Fruit fly (Drosophila melanogaster) whole organism, wandering third instar larva: Measurements from ENCODE around the gene fru.

Experiments used
- Abd-B ChIP-seq: fragments of >200 bp; optimal IDR thresholded peaks from 2 replicates; lab custom pipeline; 2017; ENCODE audit warnings: missing biosample characterization, missing genetic modification characterization
- CG32264 ChIP-seq: fragments of 200-800 bp; sonication (Bioruptor generic); optimal IDR thresholded peaks from 2 replicates; lab custom pipeline; 2016; ENCODE audit warnings: missing biosample characterization, missing genetic modification characterization
- CG9705 ChIP-seq: fragments of 200-800 bp; sonication (Bioruptor generic); optimal IDR thresholded peaks from 2 replicates; lab custom pipeline; 2018; ENCODE audit warnings: missing biosample characterization, mild to moderate bottlenecking, missing genetic modification characterization
- Dfd ChIP-seq: fragments of >200 bp; optimal IDR thresholded peaks from 2 replicates; lab custom pipeline; 2017; ENCODE audit warnings: missing biosample characterization, missing genetic modification characterization
- Dif ChIP-seq: fragments of 200-275, 200-300 bp; sonication (Bioruptor generic); optimal IDR thresholded peaks from 2 replicates; lab custom pipeline; 2018; ENCODE audit warnings: missing biosample characterization, missing genetic modification characterization; ENCODE audit not compliant: partially characterized antibody
- HLH106 ChIP-seq: fragments of 200-800 bp; optimal IDR thresholded peaks from 3 replicates; lab custom pipeline; 2019; ENCODE audit warnings: missing biosample characterization, mild to moderate bottlenecking, missing genetic modification characterization, moderate library complexity
- Hr78 ChIP-seq: fragments of >200 bp; optimal IDR thresholded peaks from 2 replicates; lab custom pipeline; 2017; ENCODE audit warnings: missing biosample characterization, missing genetic modification characterization
- Hr83 ChIP-seq: fragments of 200-300 bp; sonication (Bioruptor generic); optimal IDR thresholded peaks from 2 replicates; lab custom pipeline; 2016; ENCODE audit warnings: missing biosample characterization, mild to moderate bottlenecking, missing genetic modification characterization, moderate library complexity; ENCODE audit not compliant: poor library complexity, severe bottlenecking
- Jra ChIP-seq: sonication (Bioruptor generic); optimal IDR thresholded peaks from 2 replicates; lab custom pipeline; 2016; ENCODE audit warnings: missing biosample characterization, missing genetic modification characterization
- Myc ChIP-seq: fragments of >200 bp; optimal IDR thresholded peaks from 2 replicates; lab custom pipeline; 2017
- N ChIP-seq: fragments of >200 bp; optimal IDR thresholded peaks from 2 replicates; lab custom pipeline; 2018; ENCODE audit warnings: missing biosample characterization, missing external identifiers, missing genetic modification characterization
- Rel ChIP-seq, 2 experiments: fragments of 200-800 bp; sonication (Bioruptor generic) in 1 of 2; optimal IDR thresholded peaks; 2 replicates in 1 of 2; 3 replicates in 1 of 2; lab custom pipeline; 2016 to 2019; ENCODE audit warnings: mild to moderate bottlenecking in 2 of 2, missing biosample characterization in 2 of 2, missing genetic modification characterization in 2 of 2, moderate library complexity in 1 of 2
- Sp1 ChIP-seq: fragments of 200-800 bp; sonication (Bioruptor generic); optimal IDR thresholded peaks from 3 replicates; lab custom pipeline; 2019; ENCODE audit warnings: missing biosample characterization, mild to moderate bottlenecking, missing genetic modification characterization, moderate library complexity
- Vsx2 ChIP-seq: fragments of 200-300, 225-300 bp; sonication (Bioruptor generic); optimal IDR thresholded peaks from 2 replicates; lab custom pipeline; 2018; ENCODE audit warnings: missing biosample characterization, missing genetic modification characterization; ENCODE audit not compliant: partially characterized antibody
- brk ChIP-seq: fragments of 200-800 bp; sonication (Bioruptor generic); optimal IDR thresholded peaks from 2 replicates; lab custom pipeline; 2016; ENCODE audit warnings: missing biosample characterization, mild to moderate bottlenecking, missing genetic modification characterization
- dl ChIP-seq, 2 experiments: fragments of 175-275, 200-275 bp in 1 of 2; fragments of 200-275 bp in 1 of 2; sonication (Bioruptor generic); optimal IDR thresholded peaks; lab custom pipeline; 2018; ENCODE audit warnings: mild to moderate bottlenecking in 2 of 2, missing biosample characterization in 2 of 2, missing genetic modification characterization in 2 of 2, moderate library complexity in 2 of 2; ENCODE audit not compliant: partially characterized antibody in 2 of 2, insufficient read depth in 1 of 2
- dsf ChIP-seq: sonication (Bioruptor generic); optimal IDR thresholded peaks from 2 replicates; lab custom pipeline; 2016; ENCODE audit warnings: missing biosample characterization, missing genetic modification characterization, borderline replicate concordance
- ey ChIP-seq: fragments of 200-800 bp; sonication (Bioruptor generic); optimal IDR thresholded peaks from 2 replicates; lab custom pipeline; 2016; ENCODE audit warnings: missing biosample characterization, missing genetic modification characterization
- foxo ChIP-seq, 2 experiments: fragments of 200-800 bp; sonication (Bioruptor generic); optimal IDR thresholded peaks; 2 replicates in 1 of 2; 3 replicates in 1 of 2; lab custom pipeline; 2016 to 2017; ENCODE audit warnings: missing biosample characterization in 2 of 2, missing genetic modification characterization in 2 of 2
- fru ChIP-seq: fragments of 200-800 bp; sonication (Bioruptor generic); optimal IDR thresholded peaks from 3 replicates; lab custom pipeline; 2016; ENCODE audit warnings: missing biosample characterization, mild to moderate bottlenecking, missing genetic modification characterization
- jim ChIP-seq: fragments of 175-275, 200-325 bp; sonication (Bioruptor generic); optimal IDR thresholded peaks from 2 replicates; lab custom pipeline; 2016; ENCODE audit warnings: missing biosample characterization, mild to moderate bottlenecking, missing genetic modification characterization
- psq ChIP-seq: fragments of 200-800 bp; sonication (Bioruptor generic); optimal IDR thresholded peaks from 3 replicates; lab custom pipeline; 2017; ENCODE audit warnings: missing biosample characterization, mild to moderate bottlenecking, missing genetic modification characterization, moderate library complexity
- rgr ChIP-seq: fragments of 200-800 bp; sonication (Bioruptor generic); optimal IDR thresholded peaks from 3 replicates; lab custom pipeline; 2016; ENCODE audit warnings: missing biosample characterization, mild to moderate bottlenecking, missing genetic modification characterization
- sv ChIP-seq: fragments of 200-800 bp; sonication (Bioruptor generic); optimal IDR thresholded peaks from 3 replicates; lab custom pipeline; 2016; ENCODE audit warnings: missing biosample characterization, missing genetic modification characterization
- tai ChIP-seq: sonication (Bioruptor generic); optimal IDR thresholded peaks from 2 replicates; lab custom pipeline; 2016; ENCODE audit warnings: missing biosample characterization, missing genetic modification characterization
- woc ChIP-seq: sonication (Bioruptor generic); optimal IDR thresholded peaks from 2 replicates; lab custom pipeline; 2016; ENCODE audit warnings: missing biosample characterization, mild to moderate bottlenecking, missing genetic modification characterization

fru gene

DNA sequence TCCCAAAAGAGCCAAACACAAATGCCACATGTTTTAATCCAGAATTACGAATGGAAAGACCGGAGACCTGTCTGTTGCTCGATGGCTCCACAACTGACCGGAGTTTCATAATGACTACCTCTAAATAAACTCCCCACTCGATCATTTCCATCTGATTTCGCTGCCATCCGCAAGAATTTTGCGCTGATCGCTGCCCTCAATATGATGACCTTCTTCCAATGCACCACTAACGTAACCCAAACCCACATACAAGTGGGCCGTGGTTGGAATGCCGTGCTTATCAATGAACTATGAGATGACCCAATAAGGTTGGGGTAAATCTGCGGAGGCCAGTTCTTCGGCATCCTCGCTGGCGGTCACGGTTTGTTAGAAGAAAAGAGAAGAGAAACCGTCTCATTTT, 160.4 kb downstream of the fru start, which contains the start of gene CG14309:
TSS of gene CG14309 (minus strand) at position 101 of the 400 bp plus-strand sequence.
- TF ChIP-seq rgr (GFP tag; lab: Kevin White, UChicago) (no peak), Jra (no peak)
- TF ChIP-seq, all 38 proteins: peak for 0

DNA sequence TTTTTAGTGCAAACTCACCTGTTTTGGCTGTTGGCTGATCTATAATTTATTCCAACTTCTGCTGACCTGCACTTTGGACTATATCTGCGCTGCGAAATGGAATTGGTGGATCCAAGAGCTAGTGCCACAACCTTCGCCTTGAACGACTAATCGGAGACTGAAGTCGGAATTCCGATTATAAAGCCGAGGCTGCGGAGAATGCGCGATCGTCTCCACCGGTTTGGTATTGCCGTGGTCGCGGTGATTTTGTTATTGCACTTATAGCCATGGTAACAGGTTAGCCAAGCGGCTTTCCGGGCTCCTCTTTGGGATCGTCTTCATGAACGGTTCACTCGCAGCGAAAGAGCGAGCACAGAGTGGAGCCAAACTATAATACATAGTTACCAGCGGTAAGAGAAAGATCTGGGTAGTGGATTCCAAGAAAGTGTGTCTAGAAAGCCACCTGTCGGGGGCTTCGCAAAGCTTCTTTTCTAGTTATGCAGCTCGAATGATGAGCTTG, 164.3 kb downstream of the fru start, which contains the start of gene CG7675:
TSS of gene CG7675 (minus strand) at position 165 of the 499 bp plus-strand sequence.
- peak; percentile 15 for TF ChIP-seq Vsx2 (GFP tag; lab: Kevin White, UChicago)
- TF ChIP-seq fru (GFP tag; lab: Kevin White, UChicago) = no peak
- TF ChIP-seq Rel (GFP tag; optimal IDR thresholded peaks at IDR 0.05; lab: Kevin White, UChicago) = no peak
- TF ChIP-seq Rel (tag; optimal IDR thresholded peaks at IDR 0.05; lab: Kevin White, UChicago) = peak; percentile 22
- TF ChIP-seq rgr (GFP tag; lab: Kevin White, UChicago) = no peak
- TF ChIP-seq Abd-B (GFP tag; lab: Kevin White, UChicago) = no peak
- peak; percentile 70 for TF ChIP-seq Dif (GFP tag; lab: Kevin White, UChicago)
- TF ChIP-seq psq (GFP tag; lab: Kevin White, UChicago) = peak; percentile 62

DNA sequence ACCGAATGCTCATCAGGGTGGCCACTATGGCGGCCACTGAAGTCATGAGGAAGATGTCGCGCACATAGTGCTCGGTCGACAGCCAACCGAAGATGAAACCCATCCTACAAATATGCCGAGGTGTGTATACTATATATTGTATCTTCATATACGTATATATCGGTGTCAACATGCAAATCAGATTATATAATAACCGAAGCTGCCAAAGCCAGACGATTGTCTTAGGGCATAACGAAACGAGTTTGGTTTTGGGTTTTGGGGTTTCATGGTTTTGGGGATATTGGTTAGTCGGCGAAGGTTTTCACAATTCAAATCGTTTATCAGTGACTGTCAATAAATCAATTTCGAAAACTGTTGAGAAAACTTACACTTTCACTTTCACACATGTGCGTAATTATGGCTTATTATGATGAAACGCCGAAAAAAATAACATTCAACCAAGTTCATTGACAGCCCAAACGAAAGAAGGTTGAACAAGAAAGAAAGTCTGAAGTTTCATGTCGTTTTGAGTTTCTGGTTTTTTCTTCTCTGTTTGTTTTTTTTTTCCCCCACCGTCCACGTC, 165.1 kb downstream of the fru start:
- TF ChIP-seq brk (no peak), Dfd (no peak), Jra (no peak), jim (GFP tag; lab: Kevin White, UChicago) (no peak), dl (GFP tag; optimal IDR thresholded peaks at IDR 0.05; lab: Kevin White, UChicago; ENCODE audit: insufficient read depth in 1 of 2, partially characterized antibody in 2 of 2) (no peak), rgr (GFP tag; lab: Kevin White, UChicago) (no peak), Hr78 (no peak), Sp1 (no peak), dsf (GFP tag; lab: Kevin White, UChicago) (no peak), CG32264 (no peak)
- TF ChIP-seq, all 38 proteins: peak for 0

DNA sequence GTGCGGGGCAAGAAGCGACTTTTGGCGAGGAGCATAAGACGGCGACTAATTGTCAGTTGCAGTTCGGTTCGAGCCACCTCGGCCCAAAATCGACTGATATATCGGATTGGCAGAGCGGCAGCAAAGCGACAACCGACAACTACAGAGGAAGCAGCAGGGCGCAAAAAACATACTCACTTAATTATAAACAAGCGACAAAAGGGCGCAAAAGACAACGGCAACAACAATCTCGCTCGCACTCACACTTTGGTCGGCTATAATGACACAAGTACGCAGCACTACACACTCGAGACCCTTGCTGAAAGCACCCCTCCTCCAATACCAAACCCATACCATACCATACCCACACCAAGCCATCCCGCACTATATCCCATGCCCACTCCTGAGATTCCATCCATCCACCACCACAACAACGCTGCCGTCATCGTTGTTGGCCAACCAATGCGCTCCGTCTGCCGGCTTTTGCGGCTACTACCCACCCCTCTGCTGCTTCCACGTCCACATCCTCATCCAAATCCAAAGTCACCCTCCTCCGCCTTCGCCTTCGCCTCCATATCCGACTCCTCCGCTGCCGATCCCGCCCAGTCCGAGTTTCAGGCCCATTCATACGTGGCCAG, 172.6 kb downstream of the fru start, which contains the start of gene gl:
TSS of gene gl (minus strand) at position 51 of the 617 bp plus-strand sequence.
- no peak for TF ChIP-seq tai (GFP tag; lab: Kevin White, UChicago)
- TF ChIP-seq Hr83 (GFP tag; lab: Kevin White, UChicago) = peak; percentile 9

DNA sequence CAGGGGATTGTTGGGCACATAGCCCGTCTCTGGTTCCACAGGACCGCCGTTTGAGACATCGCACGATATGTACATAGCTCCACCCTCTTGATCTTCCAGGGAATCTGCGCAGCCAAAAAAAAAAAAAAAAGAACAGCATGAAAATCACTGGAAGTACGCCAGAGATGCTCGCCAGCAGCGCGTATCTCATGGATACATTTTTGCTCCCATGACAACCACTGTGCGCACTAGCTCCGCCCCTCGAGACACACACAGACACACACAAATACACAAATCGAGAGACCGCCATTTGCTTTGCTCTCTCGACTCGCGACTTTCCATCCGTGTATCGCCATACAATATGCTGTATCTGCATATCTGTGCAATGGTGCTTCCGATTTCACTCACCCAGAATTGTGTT, 174.0 kb downstream of the fru start:
- TF ChIP-seq Myc (no peak), woc (peak; percentile 5), rgr (GFP tag; lab: Kevin White, UChicago) (peak; percentile 4), foxo (GFP tag; optimal IDR thresholded peaks at IDR 0.05; lab: Kevin White, UChicago) (peak in 1 of 2 experiments; percentile 5)

DNA sequence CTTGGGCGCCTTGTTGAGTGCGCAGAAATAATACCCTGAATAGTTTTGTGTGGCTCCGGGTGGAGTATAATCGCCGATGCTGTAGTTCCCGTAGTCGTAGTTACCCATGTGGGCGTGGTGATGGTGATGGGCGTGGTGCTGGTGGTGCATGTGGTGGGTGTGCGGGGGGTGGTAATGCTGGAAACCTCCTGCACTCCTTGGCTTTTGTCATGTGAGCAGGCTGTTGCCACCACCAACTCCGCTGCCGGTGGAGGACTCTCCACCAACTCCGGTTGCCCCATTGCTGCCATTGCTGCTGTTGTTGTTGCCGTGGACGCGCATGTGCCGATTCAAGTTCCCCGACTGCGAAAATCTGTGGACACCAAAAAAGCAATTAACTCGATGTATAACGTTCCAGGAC, 176.8 kb downstream of the fru start:
- no peak for TF ChIP-seq dsf (GFP tag; lab: Kevin White, UChicago)
- no peak for TF ChIP-seq Rel (GFP tag; optimal IDR thresholded peaks at IDR 0.05; lab: Kevin White, UChicago)
- no peak for TF ChIP-seq Rel (tag; optimal IDR thresholded peaks at IDR 0.05; lab: Kevin White, UChicago)
- TF ChIP-seq sv (GFP tag; lab: Kevin White, UChicago) = no peak
- TF ChIP-seq Dif (GFP tag; lab: Kevin White, UChicago) = no peak
- TF ChIP-seq, all 38 proteins: peak for 0

DNA sequence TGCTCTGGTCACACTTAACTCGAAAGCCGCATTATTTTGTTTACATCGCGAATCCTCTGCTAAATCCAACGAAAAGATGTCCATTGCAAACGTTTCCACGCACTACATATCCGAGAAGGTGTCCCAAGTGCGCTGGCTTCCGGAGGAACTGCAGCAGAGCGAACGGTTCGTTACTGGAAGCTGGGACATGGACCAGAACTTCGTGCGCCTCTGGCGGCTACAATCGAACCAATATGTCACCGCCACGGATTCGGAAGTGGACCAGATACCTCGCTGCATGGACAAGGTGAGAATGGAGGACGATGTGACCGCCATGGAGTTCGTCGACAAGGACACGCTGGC, 178.8 kb downstream of the fru start:
- TF ChIP-seq ey (GFP tag; lab: Kevin White, UChicago) (no peak), CG9705 (no peak), Rel (GFP tag; optimal IDR thresholded peaks at IDR 0.05; lab: Kevin White, UChicago) (no peak), Rel (tag; optimal IDR thresholded peaks at IDR 0.05; lab: Kevin White, UChicago) (no peak), jim (GFP tag; lab: Kevin White, UChicago) (no peak), CG32264 (no peak), sv (GFP tag; lab: Kevin White, UChicago) (no peak), foxo (GFP tag; optimal IDR thresholded peaks at IDR 0.05; lab: Kevin White, UChicago) (no peak), HLH106 (tag; lab: Kevin White, UChicago) (no peak), fru (GFP tag; lab: Kevin White, UChicago) (no peak), brk (no peak), Hr78 (no peak), N (no peak), Sp1 (no peak), Dif (GFP tag; lab: Kevin White, UChicago) (no peak), dl (GFP tag; optimal IDR thresholded peaks at IDR 0.05; lab: Kevin White, UChicago; ENCODE audit: insufficient read depth in 1 of 2, partially characterized antibody in 2 of 2) (no peak), dsf (GFP tag; lab: Kevin White, UChicago) (no peak)
